Fruit fly (Drosophila melanogaster) ovary, adult (tissue): ENCODE data around the gene CG14301.

ENCODE experiments used
- CG17801 ChIP-seq: fragments of 200-800 bp; optimal IDR thresholded peaks from 2 replicates; lab custom pipeline; 2019; ENCODE audit warnings: missing biosample characterization, mild to moderate bottlenecking, missing genetic modification characterization, moderate library complexity; ENCODE audit not compliant: partially characterized antibody

CG14301 gene

dm6 chr3R:18641242-18641757 lies at the start of gene CG14301:
CG14301 (minus strand) TSS chr3R:18641457.
- TF ChIP-seq CG17801 = no peak

dm6 chr3R:18681054-18681453 lies 39.8 kb upstream of the CG14301 start:
- TF ChIP-seq CG17801 = no peak

DNA sequence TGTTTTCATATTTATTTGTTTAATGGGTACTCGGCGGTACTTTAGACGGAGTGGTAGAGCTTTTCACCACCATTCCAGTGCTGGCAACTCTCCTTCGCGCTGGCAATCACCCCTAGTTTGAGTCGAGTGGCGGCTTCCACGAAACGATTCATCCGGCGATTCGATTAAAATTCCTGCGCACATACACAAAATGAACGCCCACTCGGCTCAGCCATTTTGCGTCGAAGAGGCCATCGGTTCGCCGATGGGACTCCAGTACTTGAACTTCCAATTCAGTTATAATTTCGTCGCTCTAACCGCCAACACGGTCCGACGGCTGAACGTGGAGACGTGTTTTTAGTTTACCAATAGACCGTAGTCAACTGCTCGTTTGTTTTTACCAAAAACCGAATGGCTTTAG lies 39.1 kb upstream of the CG14301 start, which contains the start of the genes CG46318 and ChT:
TSS of gene CG46318 (plus strand) at position 273 of the 400 bp plus-strand sequence.
TSS of gene ChT (plus strand) at position 273 of the 400 bp plus-strand sequence.
- no peak for TF ChIP-seq CG17801

DNA sequence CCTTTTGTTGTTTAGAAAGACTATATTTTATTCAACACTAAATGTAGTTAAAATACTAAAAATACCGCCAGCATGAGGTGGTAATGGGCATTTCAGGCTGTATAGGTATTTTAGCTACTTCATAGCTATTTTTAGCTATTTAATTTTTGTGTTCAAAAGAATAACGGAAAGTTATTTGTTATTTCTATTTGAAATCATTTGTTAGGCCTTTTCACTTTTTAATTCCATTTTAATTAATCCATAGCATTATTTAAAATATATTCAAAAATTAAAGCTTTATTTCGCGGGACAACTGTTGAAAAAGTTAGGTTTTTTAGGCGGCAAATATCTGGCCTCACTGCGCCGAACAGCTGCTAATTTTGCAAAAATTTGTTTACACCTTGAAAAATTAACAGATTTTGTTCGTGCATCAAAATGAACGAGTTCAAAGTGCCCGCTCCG lies 36.3 kb upstream of the CG14301 start, which contains the start of the genes dind and CG7706:
TSS of gene dind (minus strand) at position 40 of the 441 bp plus-strand sequence.
TSS of gene CG7706 (plus strand) at position 319 of the 441 bp plus-strand sequence.
- TF ChIP-seq CG17801 = no peak

dm6 chr3R:18671112-18671729 lies 30.0 kb upstream of the CG14301 start, which contains the start of gene CG31230:
CG31230 (plus strand) TSS chr3R:18671679.
- no peak for TF ChIP-seq CG17801

DNA sequence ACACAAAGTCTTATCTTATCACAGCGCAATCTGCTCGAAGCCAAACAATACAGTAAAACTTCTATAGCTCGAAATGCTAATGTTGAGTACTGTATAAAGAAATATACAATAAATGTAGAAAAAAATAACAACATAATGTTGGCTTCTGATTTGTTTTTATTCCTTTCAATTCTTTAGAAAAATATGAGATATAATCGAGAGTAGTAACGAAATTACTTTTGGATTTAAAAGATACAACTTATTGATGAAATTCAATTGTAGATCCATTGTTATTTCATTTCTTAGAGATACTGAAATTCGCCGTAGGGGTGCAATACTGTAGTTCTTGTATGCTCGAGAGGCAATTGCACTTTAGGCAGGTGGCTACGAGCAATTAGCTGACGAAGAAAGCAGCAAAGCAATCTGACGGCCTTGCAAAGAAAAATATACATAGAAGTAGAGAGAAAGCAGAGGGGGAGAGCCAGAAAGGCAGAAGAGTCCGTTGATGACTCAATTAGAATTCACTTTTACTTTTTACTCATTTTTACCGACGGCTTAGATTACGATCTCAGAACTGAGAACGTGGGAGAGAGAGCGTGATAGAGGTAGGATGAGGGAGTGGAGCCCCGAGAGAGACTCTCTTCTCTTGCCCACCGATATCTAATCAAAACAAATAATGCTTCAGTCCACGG lies 29.3 kb upstream of the CG14301 start:
- TF ChIP-seq CG17801 = peak; percentile 72

DNA sequence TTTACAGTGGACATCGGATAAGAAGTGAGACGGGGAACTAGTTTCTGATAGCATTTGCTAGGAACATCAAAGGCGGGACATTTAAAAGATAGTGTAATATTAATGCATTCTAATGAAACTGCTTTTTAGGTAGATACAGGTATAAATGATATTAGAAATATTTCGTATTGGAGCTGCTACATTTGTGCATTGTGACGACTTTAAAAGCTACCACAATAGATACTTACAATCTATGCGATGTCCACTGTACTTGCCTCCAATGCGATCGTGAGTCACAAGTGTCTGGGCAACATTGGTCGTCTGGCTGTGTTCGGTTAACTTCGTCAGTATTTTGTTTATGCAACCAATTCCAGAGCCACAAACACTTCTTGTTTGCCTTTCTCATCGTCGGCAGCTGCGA lies 28.6 kb upstream of the CG14301 start:
- TF ChIP-seq CG17801 = no peak

DNA sequence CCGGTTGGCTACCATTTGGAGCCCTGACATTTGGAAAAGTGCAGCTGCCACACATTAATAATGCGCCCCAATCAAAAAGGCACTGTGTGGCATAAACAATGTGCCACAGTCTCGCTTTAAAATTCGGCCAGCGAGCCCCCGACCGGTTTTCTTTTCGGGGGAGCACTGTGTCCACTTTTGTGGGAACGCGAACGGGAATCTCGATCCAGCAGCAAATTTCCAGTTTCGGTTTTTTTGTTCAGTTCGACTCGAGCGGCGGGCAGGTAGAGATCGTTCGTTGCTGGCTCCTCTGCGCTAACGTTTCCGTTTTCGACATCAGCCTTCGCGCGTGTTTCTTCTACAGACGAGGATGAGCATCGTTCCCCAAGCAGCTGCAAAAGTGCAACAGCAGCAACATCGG lies 27.9 kb upstream of the CG14301 start, which contains the start of gene CG7702:
TSS of gene CG7702 (plus strand) at position 239 of the 400 bp plus-strand sequence.
- TF ChIP-seq CG17801 = no peak

dm6 chr3R:18667659-18668248 lies 26.5 kb upstream of the CG14301 start, which contains the start of gene CG31229:
CG31229 (plus strand) TSS chr3R:18667852.
- TF ChIP-seq CG17801 = no peak

- TF ChIP-seq CG17801 = no peak
Measured at dm6 chr3R:18665061-18665460, 23.8 kb upstream of the CG14301 start, which contains the start of gene CG31231. CG31231 (plus strand) TSS chr3R:18665361.

dm6 chr3R:18663525-18663924 lies 22.3 kb upstream of the CG14301 start, which contains the start of the genes Cpsf73 and Gos28:
Cpsf73 (minus strand) TSS chr3R:18663552.
Gos28 (plus strand) TSS chr3R:18663738.
- TF ChIP-seq CG17801 = peak; percentile 36

- peak; percentile 65 for TF ChIP-seq CG17801
Measured at dm6 chr3R:18658945-18659642, 17.8 kb upstream of the CG14301 start, which contains the start of the genes CG31224 and CstF64. CG31224 (minus strand) TSS chr3R:18659309. CstF64 (plus strand) TSS chr3R:18659618.

- no peak for TF ChIP-seq CG17801
Measured at dm6 chr3R:18658380-18658944, 17.2 kb upstream of the CG14301 start.

DNA sequence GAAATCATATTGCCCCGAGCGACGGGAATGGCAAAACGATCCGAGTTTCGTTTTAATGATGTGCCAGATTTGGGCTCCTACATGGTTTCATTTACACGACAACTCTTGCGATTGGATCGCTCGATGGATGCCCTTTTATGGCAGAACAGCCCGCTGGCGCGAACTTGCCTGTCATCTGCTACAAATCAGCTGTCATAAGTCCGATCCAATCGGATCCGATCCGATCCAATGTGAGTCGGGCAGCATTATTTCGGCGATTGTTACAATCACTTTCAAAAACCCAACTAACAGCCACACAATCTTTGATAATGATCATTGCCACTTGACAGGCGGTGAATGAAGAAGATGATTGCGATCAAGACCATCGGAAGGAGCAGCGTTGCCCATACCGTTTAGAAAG lies 2.4 kb upstream of the CG14301 start:
- no peak for TF ChIP-seq CG17801

dm6 chr3R:18639662-18640061 lies 1.6 kb downstream of the CG14301 start:
- peak; percentile 16 for TF ChIP-seq CG17801

DNA sequence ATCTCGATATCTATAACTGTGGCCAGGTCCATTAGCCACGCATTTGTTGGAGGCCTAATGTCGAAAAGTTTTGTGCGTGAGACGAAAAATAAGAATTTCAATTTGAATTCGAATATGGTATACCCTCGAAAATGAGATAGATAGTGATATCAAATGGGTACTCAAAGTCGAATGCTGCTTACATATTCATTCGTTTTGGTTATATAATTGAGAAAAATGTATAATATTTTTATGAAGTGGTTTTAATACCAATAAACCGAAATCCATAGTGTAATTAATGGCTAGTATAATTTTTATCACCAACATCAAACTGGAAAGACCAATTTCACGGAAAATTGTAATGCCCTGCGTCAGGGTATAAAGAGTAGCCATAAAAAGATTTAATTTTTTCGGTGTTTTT lies 8.2 kb downstream of the CG14301 start:
- TF ChIP-seq CG17801 = no peak
